Fruit fly (Drosophila melanogaster): ENCODE results near the gene CG32444.

The CG32444 gene

DNA sequence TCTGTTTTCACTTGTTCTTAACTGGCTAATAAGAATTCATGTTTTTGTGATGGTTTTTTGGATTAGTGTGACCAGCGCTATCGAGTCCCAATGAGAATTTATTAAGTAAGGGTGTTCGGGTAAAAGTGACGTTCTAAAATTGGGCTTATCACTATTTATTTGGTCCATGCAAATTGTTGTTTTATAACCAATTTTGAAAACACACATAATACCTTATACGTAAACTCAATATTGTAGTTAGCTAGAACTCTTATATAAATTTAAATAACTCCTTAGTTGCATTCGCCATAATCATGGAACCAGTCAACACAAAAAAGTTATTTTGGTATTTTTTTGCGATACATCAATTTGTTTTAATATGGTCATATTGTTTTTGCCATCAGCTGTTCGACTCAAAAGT, 42.9 kb downstream of the CG32444 start, which contains the start of the genes Als2 and CG11248 (continued):
- TF ChIP-seq Rx (GFP tag; IDR thresholded peaks at IDR 0.05) (peak; percentile 40; the same call in 1 of the 2 replicates), dmrt99B (tag; optimal IDR thresholded peaks at IDR 0.05) (no peak), dysf (GFP tag; IDR thresholded peaks at IDR 0.05) (peak; percentile 76), chif (GFP tag; optimal IDR thresholded peaks at IDR 0.05) (peak; percentile 27 to 84), CG12942 (GFP tag; optimal IDR thresholded peaks at IDR 0.05) (peak; percentile 62), Med (GFP tag) (no peak), CG2678 (tag; optimal IDR thresholded peaks at IDR 0.05) (peak; percentile 82), CG8944 (GFP tag; optimal IDR thresholded peaks at IDR 0.05) (peak; percentile 65), Awh (GFP tag; IDR thresholded peaks at IDR 0.05) (0 out of 2 replicates have a peak, but pooled peaks have one; percentile 18), E2f1 (GFP tag; IDR thresholded peaks at IDR 0.05) (peak; percentile 63), ara (GFP tag; IDR thresholded peaks at IDR 0.05) (no peak), grau (tag; optimal IDR thresholded peaks at IDR 0.05) (peak; percentile 83), CG7556 (GFP tag; optimal IDR thresholded peaks at IDR 0.05) (no peak), br (optimal IDR thresholded peaks at IDR 0.05) (no peak), CG3065 (GFP tag; optimal IDR thresholded peaks at IDR 0.05) (peak; percentile 28), sens (GFP tag) (peak; percentile 96), MBD-R2 (GFP tag; IDR thresholded peaks at IDR 0.05) (peak; percentile 74), CG43689 (GFP tag; IDR thresholded peaks at IDR 0.05) (no peak), usp (GFP tag; optimal IDR thresholded peaks at IDR 0.05) (no peak), CG17359 (tag; optimal IDR thresholded peaks at IDR 0.05) (peak; percentile 59), CG30431 (GFP tag; optimal IDR thresholded peaks at IDR 0.05) (peak; percentile 50), Tbp (GFP tag; optimal IDR thresholded peaks at IDR 0.05) (no peak), Hsf (GFP tag; optimal IDR thresholded peaks at IDR 0.05) (peak; percentile 85), crp (GFP tag; optimal IDR thresholded peaks at IDR 0.05) (peak; percentile 78 to 93), az2 (GFP tag; optimal IDR thresholded peaks at IDR 0.05) (peak; percentile 77), pho (GFP tag; optimal IDR thresholded peaks at IDR 0.05) (peak; percentile 53), Hr51 (GFP tag; optimal IDR thresholded peaks at IDR 0.05) (peak in 1 of 2 experiments; percentile 64), Chrac-16 (GFP tag; optimal IDR thresholded peaks at IDR 0.05) (peak; percentile 70), CG6272 (GFP tag; IDR thresholded peaks at IDR 0.05) (peak; percentile 61; the same call in 1 of the 2 replicates), CG4617 (GFP tag; optimal IDR thresholded peaks at IDR 0.05; ENCODE audit: borderline replicate concordance) (peak; percentile 83), BtbVII (GFP tag; optimal IDR thresholded peaks at IDR 0.05) (no peak), CG42726 (GFP tag; IDR thresholded peaks at IDR 0.05; ENCODE audit: partially characterized antibody) (no peak), CG17829 (tag; optimal IDR thresholded peaks at IDR 0.05) (peak; percentile 86), CG11085 (GFP tag; IDR thresholded peaks at IDR 0.05) (no peak), CG1603 (tag; optimal IDR thresholded peaks at IDR 0.05) (no peak), ttk (GFP tag; IDR thresholded peaks at IDR 0.05) (peak; percentile 37; the same call in 1 of the 2 replicates), maf-S (GFP tag; optimal IDR thresholded peaks at IDR 0.05) (peak; percentile 60), CG4282 (GFP tag; optimal IDR thresholded peaks at IDR 0.05) (no peak), Hmr (GFP tag; optimal IDR thresholded peaks at IDR 0.05) (no peak), CG9609 (GFP tag; optimal IDR thresholded peaks at IDR 0.05) (peak; percentile 46), twi (tag; optimal IDR thresholded peaks at IDR 0.05) (peak; percentile 72), crol (GFP tag; IDR thresholded peaks at IDR 0.05) (no peak), eyg (GFP tag; optimal IDR thresholded peaks at IDR 0.05) (peak; percentile 43), CG7839 (tag; optimal IDR thresholded peaks at IDR 0.05) (peak; percentile 81), HLH54F (GFP tag; optimal IDR thresholded peaks at IDR 0.05) (peak; percentile 79), lola (GFP tag; optimal IDR thresholded peaks at IDR 0.05) (peak in 1 of 3 experiments; percentile 82), klu (GFP tag; IDR thresholded peaks at IDR 0.05) (peak; percentile 20; the same call in 1 of the 2 replicates), ERR (GFP tag; optimal IDR thresholded peaks at IDR 0.05) (peak; percentile 18), mirr (GFP tag; optimal IDR thresholded peaks at IDR 0.05) (no peak), jigr1 (GFP tag; IDR thresholded peaks at IDR 0.05) (no peak), so (GFP tag; IDR thresholded peaks at IDR 0.05) (no peak), NfI (GFP tag; optimal IDR thresholded peaks at IDR 0.05) (peak; percentile 66)
